Fruit fly (Drosophila melanogaster): ENCODE results near the gene CG43089.

The CG43089 gene

DNA sequence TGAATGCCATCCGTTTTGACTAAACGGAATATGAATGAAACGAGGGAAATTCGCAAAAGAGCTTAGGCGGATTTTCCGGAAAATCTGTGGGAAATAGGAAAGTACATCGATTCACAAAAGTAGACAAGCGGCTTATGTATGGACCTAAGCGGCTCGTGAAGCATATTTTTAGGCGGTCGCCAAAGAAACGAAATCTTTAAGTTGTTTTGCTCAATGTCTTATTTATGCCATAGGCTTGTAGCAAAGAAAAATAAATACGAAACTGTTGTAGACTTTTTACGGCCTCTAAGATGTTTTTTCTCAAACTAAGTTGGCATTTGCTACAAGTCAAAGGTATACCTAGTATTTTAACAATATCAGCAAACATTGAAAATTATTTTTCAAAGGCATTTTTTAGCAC, at the start of gene CG43089:
TSS of gene CG43089 (plus strand) at position 303 of the 400 bp plus-strand sequence.
- TF ChIP-seq CG10631 (GFP tag; optimal IDR thresholded peaks at IDR 0.05) (no peak), Met (GFP tag; optimal IDR thresholded peaks at IDR 0.05) (no peak), CG10669 (GFP tag; optimal IDR thresholded peaks at IDR 0.05) (no peak), Eip78C (GFP tag) (no peak), Sox102F (GFP tag; optimal IDR thresholded peaks at IDR 0.05) (no peak), Hr38 (GFP tag; optimal IDR thresholded peaks at IDR 0.05) (no peak), CG8319 (GFP tag; optimal IDR thresholded peaks at IDR 0.05) (no peak), spab (GFP tag; optimal IDR thresholded peaks at IDR 0.05) (no peak), CG6276 (GFP tag; optimal IDR thresholded peaks at IDR 0.05) (peak; percentile 33), Eip93F (GFP tag; optimal IDR thresholded peaks at IDR 0.05) (no peak), eg (GFP tag; IDR thresholded peaks at IDR 0.05) (peak; percentile 60)

- TF ChIP-seq eg (GFP tag; IDR thresholded peaks at IDR 0.05): no peak
- peak; percentile 35 for TF ChIP-seq net (GFP tag; optimal IDR thresholded peaks at IDR 0.05)
- TF ChIP-seq Sox15 (GFP tag; optimal IDR thresholded peaks at IDR 0.05): peak; percentile 37
- TF ChIP-seq achi (GFP tag; optimal IDR thresholded peaks at IDR 0.05): peak; percentile 49
- TF ChIP-seq CG32006 (GFP tag; optimal IDR thresholded peaks at IDR 0.05): peak; percentile 4
- no peak for TF ChIP-seq fkh (GFP tag; optimal IDR thresholded peaks at IDR 0.05)
- peak; percentile 61 for TF ChIP-seq Sox102F (GFP tag; optimal IDR thresholded peaks at IDR 0.05)
- TF ChIP-seq esn (GFP tag; optimal IDR thresholded peaks at IDR 0.05): peak; percentile 55
- TF ChIP-seq CG8632 (GFP tag; optimal IDR thresholded peaks at IDR 0.05): peak; percentile 56
- TF ChIP-seq Met (GFP tag; optimal IDR thresholded peaks at IDR 0.05): peak; percentile 71
- TF ChIP-seq Hr39 (GFP tag; optimal IDR thresholded peaks at IDR 0.05): peak; percentile 76
- TF ChIP-seq CG10669 (GFP tag; optimal IDR thresholded peaks at IDR 0.05): no peak
- peak; percentile 36 for TF ChIP-seq Sox14 (GFP tag; optimal IDR thresholded peaks at IDR 0.05)
- peak; percentile 89 for TF ChIP-seq svp (GFP tag)
- peak; percentile 89 for TF ChIP-seq Eip78C (GFP tag)
- peak; percentile 55 for TF ChIP-seq acj6 (GFP tag; optimal IDR thresholded peaks at IDR 0.05)
- peak; percentile 37 for TF ChIP-seq Ets21C (GFP tag; optimal IDR thresholded peaks at IDR 0.05)
- TF ChIP-seq lz (GFP tag; optimal IDR thresholded peaks at IDR 0.05): peak; percentile 35
- TF ChIP-seq Smox (GFP tag; optimal IDR thresholded peaks at IDR 0.05): peak; percentile 54
- peak; percentile 39 for TF ChIP-seq CG6792 (GFP tag; optimal IDR thresholded peaks at IDR 0.05)
- no peak for TF ChIP-seq CG10631 (GFP tag; optimal IDR thresholded peaks at IDR 0.05)
- no peak for TF ChIP-seq CG16779 (tag; optimal IDR thresholded peaks at IDR 0.05)
- TF ChIP-seq CG31627 (GFP tag; optimal IDR thresholded peaks at IDR 0.05): peak; percentile 68
- no peak for TF ChIP-seq Hr4 (GFP tag; optimal IDR thresholded peaks at IDR 0.05)
- peak; percentile 60 for TF ChIP-seq pdm3 (GFP tag; optimal IDR thresholded peaks at IDR 0.05)
- peak; percentile 31; the same call in 2 of the 3 replicates for TF ChIP-seq CG6163 (GFP tag; IDR thresholded peaks at IDR 0.05)
- TF ChIP-seq CG4318 (GFP tag; optimal IDR thresholded peaks at IDR 0.05): no peak
- TF ChIP-seq OdsH (GFP tag; optimal IDR thresholded peaks at IDR 0.05): peak; percentile 57
- peak; percentile 60 for TF ChIP-seq CG34406 (GFP tag; optimal IDR thresholded peaks at IDR 0.05)
- TF ChIP-seq CG8119 (GFP tag; IDR thresholded peaks at IDR 0.05): peak; percentile 18; the same call in 1 of the 3 replicates
- TF ChIP-seq topi (GFP tag; optimal IDR thresholded peaks at IDR 0.05): no peak
- peak; percentile 12 for TF ChIP-seq vri (GFP tag; optimal IDR thresholded peaks at IDR 0.05)
- TF ChIP-seq Eip93F (GFP tag; optimal IDR thresholded peaks at IDR 0.05): no peak
Observed at dm6 chr3L:3665288-3666210, 48.3 kb upstream of the CG43089 start.

dm6 chr3L:3667594-3667993, 46.2 kb upstream of the CG43089 start:
- TF ChIP-seq CG10669 (GFP tag; optimal IDR thresholded peaks at IDR 0.05) (peak; percentile 13), CG6808 (GFP tag; optimal IDR thresholded peaks at IDR 0.05) (peak; percentile 12), achi (GFP tag; optimal IDR thresholded peaks at IDR 0.05) (peak; percentile 29), CG15336 (GFP tag; IDR thresholded peaks at IDR 0.05) (peak; percentile 46), CG10631 (GFP tag; optimal IDR thresholded peaks at IDR 0.05) (peak; percentile 34), CG6276 (GFP tag; optimal IDR thresholded peaks at IDR 0.05) (no peak), CG6163 (GFP tag; IDR thresholded peaks at IDR 0.05) (peak; percentile 53; the same call in 2 of the 3 replicates), CG1621 (tag; optimal IDR thresholded peaks at IDR 0.05) (peak; percentile 25), Hr38 (GFP tag; optimal IDR thresholded peaks at IDR 0.05) (no peak), CG6854 (GFP tag; optimal IDR thresholded peaks at IDR 0.05) (no peak), svp (GFP tag) (peak; percentile 34), CG3032 (tag; optimal IDR thresholded peaks at IDR 0.05) (peak; percentile 27), ss (GFP tag; optimal IDR thresholded peaks at IDR 0.05) (peak; percentile 32 to 60), Eip78C (GFP tag) (peak; percentile 85), CG4318 (GFP tag; optimal IDR thresholded peaks at IDR 0.05) (peak; percentile 20), CG32006 (GFP tag; optimal IDR thresholded peaks at IDR 0.05) (peak; percentile 38), fkh (GFP tag; optimal IDR thresholded peaks at IDR 0.05) (no peak), lz (GFP tag; optimal IDR thresholded peaks at IDR 0.05) (no peak), esn (GFP tag; optimal IDR thresholded peaks at IDR 0.05) (no peak), CG8632 (GFP tag; optimal IDR thresholded peaks at IDR 0.05) (peak; percentile 15), Lpt (GFP tag; optimal IDR thresholded peaks at IDR 0.05) (no peak), salr (GFP tag; optimal IDR thresholded peaks at IDR 0.05) (peak in 1 of 2 experiments; percentile 34)
